Worm (Caenorhabditis elegans): ENCODE data around the gene F57G12.1.

DNA sequence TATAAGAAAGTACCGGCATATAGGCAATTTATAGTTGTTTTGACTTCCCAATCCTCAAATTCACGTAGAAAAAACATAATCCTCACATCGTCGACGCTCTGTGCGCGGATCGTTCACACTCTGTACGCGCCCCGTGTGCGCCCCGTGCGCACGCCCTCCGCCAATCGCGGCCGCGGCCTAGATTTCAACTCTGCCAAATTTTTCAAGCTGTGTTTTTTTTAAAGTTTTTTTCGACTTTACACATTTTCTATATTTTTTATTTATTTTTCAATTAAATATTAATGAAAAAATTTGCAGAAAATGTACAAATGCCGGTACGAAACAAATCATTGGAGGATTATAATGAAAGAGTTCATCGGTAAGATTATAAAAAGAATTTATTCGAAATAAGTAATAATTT is 48.3 kb downstream of the F57G12.1 start, which contains the start of gene T01H10.11:
- TF ChIP-seq xnd-1 (tag; optimal IDR thresholded peaks at IDR 0.05) (no peak), dpl-1 (GFP tag; optimal IDR thresholded peaks at IDR 0.05) (no peak), let-526 (GFP tag; IDR thresholded peaks at IDR 0.05) (no peak), attf-5 (GFP tag; optimal IDR thresholded peaks at IDR 0.05) (no peak), snpc-1.1 (tag; optimal IDR thresholded peaks at IDR 0.05; ENCODE audit: insufficient read depth) (no peak), rcor-1 (GFP tag; IDR thresholded peaks at IDR 0.05) (no peak)
